Fruit fly (Drosophila melanogaster): ENCODE measurements around the gene Mec2.

The Mec2 gene

dm6 chrX:19187624-19188085 lies at the start of gene Mec2:
Mec2 (plus strand) TSS chrX:19188035.
- TF ChIP-seq psq (GFP tag; optimal IDR thresholded peaks at IDR 0.05) (peak; percentile 66), brk (GFP tag; optimal IDR thresholded peaks at IDR 0.05) (no peak), CG32264 (GFP tag; optimal IDR thresholded peaks at IDR 0.05) (no peak), Hr78 (GFP tag; optimal IDR thresholded peaks at IDR 0.05) (no peak), Dfd (GFP tag; optimal IDR thresholded peaks at IDR 0.05) (no peak), dmrt93B (GFP tag; optimal IDR thresholded peaks at IDR 0.05) (no peak), h (GFP tag; optimal IDR thresholded peaks at IDR 0.05) (peak; percentile 71), HLH106 (tag; optimal IDR thresholded peaks at IDR 0.05) (peak; percentile 69), Myc (optimal IDR thresholded peaks at IDR 0.05) (no peak), Hnf4 (GFP tag; optimal IDR thresholded peaks at IDR 0.05) (peak; percentile 77), Vsx2 (GFP tag; optimal IDR thresholded peaks at IDR 0.05; ENCODE audit: partially characterized antibody) (no peak), Sp1 (GFP tag; optimal IDR thresholded peaks at IDR 0.05) (peak; percentile 67), foxo (GFP tag; optimal IDR thresholded peaks at IDR 0.05) (peak; percentile 9 to 86), usp (GFP tag; optimal IDR thresholded peaks at IDR 0.05) (no peak), CG9705 (GFP tag; optimal IDR thresholded peaks at IDR 0.05) (no peak), Dif (GFP tag; optimal IDR thresholded peaks at IDR 0.05; ENCODE audit: partially characterized antibody) (peak; percentile 16), dl (GFP tag; optimal IDR thresholded peaks at IDR 0.05; ENCODE audit: insufficient read depth in 1 of 2, partially characterized antibody in 2 of 2) (no peak), br (GFP tag; optimal IDR thresholded peaks at IDR 0.05) (peak; percentile 83), fru (GFP tag; optimal IDR thresholded peaks at IDR 0.05) (peak; percentile 87), Hr83 (GFP tag; optimal IDR thresholded peaks at IDR 0.05; ENCODE audit: poor library complexity, severe bottlenecking) (no peak), ey (GFP tag; optimal IDR thresholded peaks at IDR 0.05) (peak; percentile 90), Abd-B (GFP tag; optimal IDR thresholded peaks at IDR 0.05) (no peak), Mio (GFP tag; optimal IDR thresholded peaks at IDR 0.05) (peak; percentile 41), dsf (GFP tag; optimal IDR thresholded peaks at IDR 0.05; ENCODE audit: borderline replicate concordance) (no peak), GATAd (GFP tag; optimal IDR thresholded peaks at IDR 0.05) (no peak), Rel (GFP tag; optimal IDR thresholded peaks at IDR 0.05) (peak; percentile 31), Rel (tag; optimal IDR thresholded peaks at IDR 0.05) (peak; percentile 98), tai (GFP tag; optimal IDR thresholded peaks at IDR 0.05) (no peak), Jra (GFP tag; optimal IDR thresholded peaks at IDR 0.05) (peak; percentile 65), CrebA (GFP tag; optimal IDR thresholded peaks at IDR 0.05; ENCODE audit: borderline replicate concordance) (no peak), sv (GFP tag; optimal IDR thresholded peaks at IDR 0.05) (peak; percentile 8), OdsH (GFP tag; optimal IDR thresholded peaks at IDR 0.05) (peak; percentile 75), pan (optimal IDR thresholded peaks at IDR 0.05) (no peak), sage (GFP tag; optimal IDR thresholded peaks at IDR 0.05) (no peak), woc (GFP tag; optimal IDR thresholded peaks at IDR 0.05) (peak; percentile 60), N (GFP tag; optimal IDR thresholded peaks at IDR 0.05) (no peak), jim (GFP tag; optimal IDR thresholded peaks at IDR 0.05) (no peak), rgr (GFP tag; optimal IDR thresholded peaks at IDR 0.05) (peak; percentile 82), lola (GFP tag; optimal IDR thresholded peaks at IDR 0.05) (no peak)

- no peak for TF ChIP-seq Myc (optimal IDR thresholded peaks at IDR 0.05)
- no peak for TF ChIP-seq Vsx2 (GFP tag; optimal IDR thresholded peaks at IDR 0.05; ENCODE audit: partially characterized antibody)
- no peak for TF ChIP-seq Dfd (GFP tag; optimal IDR thresholded peaks at IDR 0.05)
- TF ChIP-seq ey (GFP tag; optimal IDR thresholded peaks at IDR 0.05): no peak
- TF ChIP-seq jim (GFP tag; optimal IDR thresholded peaks at IDR 0.05): no peak
- TF ChIP-seq OdsH (GFP tag; optimal IDR thresholded peaks at IDR 0.05): no peak
- no peak for TF ChIP-seq dl (GFP tag; optimal IDR thresholded peaks at IDR 0.05; ENCODE audit: insufficient read depth in 1 of 2, partially characterized antibody in 2 of 2)
- TF ChIP-seq CrebA (GFP tag; optimal IDR thresholded peaks at IDR 0.05; ENCODE audit: borderline replicate concordance): no peak
- no peak for TF ChIP-seq Sp1 (GFP tag; optimal IDR thresholded peaks at IDR 0.05)
- TF ChIP-seq tai (GFP tag; optimal IDR thresholded peaks at IDR 0.05): no peak
- no peak for TF ChIP-seq N (GFP tag; optimal IDR thresholded peaks at IDR 0.05)
- no peak for TF ChIP-seq GATAd (GFP tag; optimal IDR thresholded peaks at IDR 0.05)
- TF ChIP-seq pan (optimal IDR thresholded peaks at IDR 0.05): no peak
- no peak for TF ChIP-seq Abd-B (GFP tag; optimal IDR thresholded peaks at IDR 0.05)
- TF ChIP-seq CG32264 (GFP tag; optimal IDR thresholded peaks at IDR 0.05): no peak
- TF ChIP-seq CG9705 (GFP tag; optimal IDR thresholded peaks at IDR 0.05): no peak
- TF ChIP-seq dmrt93B (GFP tag; optimal IDR thresholded peaks at IDR 0.05): no peak
- no peak for TF ChIP-seq psq (GFP tag; optimal IDR thresholded peaks at IDR 0.05)
- no peak for TF ChIP-seq brk (GFP tag; optimal IDR thresholded peaks at IDR 0.05)
- TF ChIP-seq fru (GFP tag; optimal IDR thresholded peaks at IDR 0.05): peak; percentile 15
- TF ChIP-seq woc (GFP tag; optimal IDR thresholded peaks at IDR 0.05): no peak
- no peak for TF ChIP-seq Jra (GFP tag; optimal IDR thresholded peaks at IDR 0.05)
- TF ChIP-seq Hr78 (GFP tag; optimal IDR thresholded peaks at IDR 0.05): no peak
- peak; percentile 15 for TF ChIP-seq rgr (GFP tag; optimal IDR thresholded peaks at IDR 0.05)
- no peak for TF ChIP-seq sage (GFP tag; optimal IDR thresholded peaks at IDR 0.05)
- TF ChIP-seq foxo (GFP tag; optimal IDR thresholded peaks at IDR 0.05): peak in 1 of 2 experiments; percentile 5
- TF ChIP-seq br (GFP tag; optimal IDR thresholded peaks at IDR 0.05): no peak
- no peak for TF ChIP-seq Rel (GFP tag; optimal IDR thresholded peaks at IDR 0.05)
- TF ChIP-seq Rel (tag; optimal IDR thresholded peaks at IDR 0.05): peak; percentile 90
- no peak for TF ChIP-seq Hr83 (GFP tag; optimal IDR thresholded peaks at IDR 0.05; ENCODE audit: poor library complexity, severe bottlenecking)
- no peak for TF ChIP-seq Hnf4 (GFP tag; optimal IDR thresholded peaks at IDR 0.05)
- TF ChIP-seq Dif (GFP tag; optimal IDR thresholded peaks at IDR 0.05; ENCODE audit: partially characterized antibody): no peak
- TF ChIP-seq HLH106 (tag; optimal IDR thresholded peaks at IDR 0.05): no peak
- no peak for TF ChIP-seq dsf (GFP tag; optimal IDR thresholded peaks at IDR 0.05; ENCODE audit: borderline replicate concordance)
- no peak for TF ChIP-seq usp (GFP tag; optimal IDR thresholded peaks at IDR 0.05)
- no peak for TF ChIP-seq Mio (GFP tag; optimal IDR thresholded peaks at IDR 0.05)
- TF ChIP-seq h (GFP tag; optimal IDR thresholded peaks at IDR 0.05): peak; percentile 22
These were observed 42.9 kb upstream of the Mec2 start for dm6 chrX:19144785-19145422.
